Worm (Caenorhabditis elegans) whole organism, L4/young adult: ENCODE data around the gene F32B6.4.

Source experiments
- W03F9.2 ChIP-seq: fragments of 150-350 bp; optimal IDR thresholded peaks from 2 replicates; lab custom pipeline; 2014; ENCODE audit warnings: missing biosample characterization, missing genetic modification characterization
- dao-5 ChIP-seq: sonication (generic microtip); optimal IDR thresholded peaks from 2 replicates; lab custom pipeline; 2016; ENCODE audit warnings: missing genotype, missing genetic modification characterization, moderate library complexity, missing compliant biosample characterization

DNA sequence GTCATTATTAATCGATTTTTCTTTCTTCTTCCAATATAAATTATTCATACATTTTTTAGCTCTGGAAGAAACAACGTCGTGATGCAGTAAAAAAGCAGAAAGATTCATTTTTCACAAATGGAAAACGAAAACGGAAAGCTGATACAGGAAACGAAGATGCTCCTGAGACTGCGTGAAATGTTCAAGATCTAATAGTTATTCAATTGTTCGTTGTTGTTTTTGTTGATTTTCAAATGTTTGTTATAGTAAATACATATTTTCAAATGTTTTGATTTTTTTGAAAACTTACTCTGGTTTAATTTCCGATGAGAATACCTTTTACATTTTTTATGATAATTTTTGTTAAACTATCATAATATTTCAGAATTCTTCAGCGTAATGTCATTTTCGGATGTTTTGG is 28.0 kb downstream of the F32B6.4 start, which contains the start of gene K07F5.16:
- TF ChIP-seq W03F9.2 (tag; lab: Kevin White, UChicago) (no peak), dao-5 (tag; lab: Kevin White, UChicago) (no peak)
